Fruit fly (Drosophila melanogaster): ENCODE measurements around the gene CG31862.

CG31862 gene

DNA sequence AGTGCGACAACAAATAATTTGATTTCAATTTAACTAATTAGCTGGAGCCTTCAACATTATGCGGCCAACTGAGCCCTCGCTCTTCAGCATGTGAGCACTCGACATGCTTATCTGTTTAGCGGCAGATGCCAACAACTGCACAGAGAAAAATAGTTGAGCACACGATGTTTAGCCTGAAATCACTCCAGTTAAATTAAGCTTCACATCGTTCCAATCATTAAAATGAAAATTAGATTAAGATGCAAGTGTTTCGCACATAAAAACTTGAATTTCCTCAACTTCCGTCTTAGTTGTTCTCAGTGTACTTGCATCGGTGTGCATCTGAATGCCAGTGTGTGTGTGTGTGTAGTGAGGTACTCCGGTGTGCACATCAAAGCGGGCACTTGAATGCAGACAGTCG lies 12.2 kb downstream of the CG31862 start (continued):
- TF ChIP-seq fd102C (GFP tag; optimal IDR thresholded peaks at IDR 0.05) (peak; percentile 77), onecut (GFP tag; IDR thresholded peaks at IDR 0.05) (peak; percentile 47), CG8765 (GFP tag; IDR thresholded peaks at IDR 0.05) (peak; percentile 48; the same call in 1 of the 2 replicates), CG11398 (GFP tag; optimal IDR thresholded peaks at IDR 0.05) (peak; percentile 50), insv (GFP tag; optimal IDR thresholded peaks at IDR 0.05) (no peak), CG2202 (tag; optimal IDR thresholded peaks at IDR 0.05) (peak; percentile 51), CG8388 (GFP tag; optimal IDR thresholded peaks at IDR 0.05) (peak; percentile 24), mirr (GFP tag; optimal IDR thresholded peaks at IDR 0.05) (no peak), CG3407 (GFP tag; optimal IDR thresholded peaks at IDR 0.05) (peak; percentile 43), trh (GFP tag; optimal IDR thresholded peaks at IDR 0.05) (no peak), CG15479 (GFP tag; optimal IDR thresholded peaks at IDR 0.05) (peak; percentile 7), CG30431 (GFP tag; optimal IDR thresholded peaks at IDR 0.05) (peak; percentile 16), twi (tag; optimal IDR thresholded peaks at IDR 0.05) (peak; percentile 81), cato (GFP tag; optimal IDR thresholded peaks at IDR 0.05; ENCODE audit: borderline replicate concordance) (peak; percentile 35), Antp (GFP tag; optimal IDR thresholded peaks at IDR 0.05) (peak; percentile 60), CG8290 (GFP tag; optimal IDR thresholded peaks at IDR 0.05) (peak; percentile 9), CG8290 (tag; optimal IDR thresholded peaks at IDR 0.05) (no peak), lola (GFP tag; optimal IDR thresholded peaks at IDR 0.05) (peak in 1 of 3 experiments; percentile 48), Vsx1 (GFP tag; optimal IDR thresholded peaks at IDR 0.05) (peak; percentile 12), ci (GFP tag; IDR thresholded peaks at IDR 0.05) (peak; percentile 87), lmd (GFP tag; IDR thresholded peaks at IDR 0.05) (peak; percentile 44; the same call in 1 of the 2 replicates), CG6254 (GFP tag; optimal IDR thresholded peaks at IDR 0.05) (peak; percentile 27), HLH4C (GFP tag; IDR thresholded peaks at IDR 0.05; ENCODE audit: partially characterized antibody) (no peak), CG10543 (GFP tag; optimal IDR thresholded peaks at IDR 0.05) (no peak), CG6813 (GFP tag; optimal IDR thresholded peaks at IDR 0.05) (peak; percentile 15), CG11723 (GFP tag; optimal IDR thresholded peaks at IDR 0.05) (no peak), CG2889 (GFP tag; IDR thresholded peaks at IDR 0.05) (peak; percentile 32; the same call in 1 of the 3 replicates), vvl (GFP tag; IDR thresholded peaks at IDR 0.05) (peak; percentile 75), CG10431 (GFP tag; optimal IDR thresholded peaks at IDR 0.05) (no peak), Drgx (GFP tag; IDR thresholded peaks at IDR 0.05) (peak; percentile 32; the same call in 1 of the 2 replicates), Optix (GFP tag; IDR thresholded peaks at IDR 0.05) (peak; percentile 45; the same call in 1 of the 3 replicates), CG1647 (GFP tag; optimal IDR thresholded peaks at IDR 0.05) (no peak), slou (GFP tag; optimal IDR thresholded peaks at IDR 0.05) (peak; percentile 5), zfh2 (GFP tag; optimal IDR thresholded peaks at IDR 0.05) (no peak), Mad (GFP tag; optimal IDR thresholded peaks at IDR 0.05) (no peak), CG5953 (GFP tag; IDR thresholded peaks at IDR 0.05) (0 out of 2 replicates have a peak, but pooled peaks have one; percentile 29), CG17361 (GFP tag; IDR thresholded peaks at IDR 0.05) (0 out of 3 replicates have a peak, but pooled peaks have one; percentile 33), Hey (tag; optimal IDR thresholded peaks at IDR 0.05) (no peak), chif (GFP tag; optimal IDR thresholded peaks at IDR 0.05) (peak; percentile 70 to 72), pnt (GFP tag; optimal IDR thresholded peaks at IDR 0.05) (peak; percentile 36), CG10959 (GFP tag; IDR thresholded peaks at IDR 0.05) (peak; percentile 77), grau (tag; optimal IDR thresholded peaks at IDR 0.05) (peak; percentile 43), CG10321 (GFP tag; IDR thresholded peaks at IDR 0.05) (no peak), zen (tag; optimal IDR thresholded peaks at IDR 0.05) (peak; percentile 62), ken (GFP tag; IDR thresholded peaks at IDR 0.05) (peak; percentile 73), wdn (GFP tag; IDR thresholded peaks at IDR 0.05) (no peak), CG17829 (tag; optimal IDR thresholded peaks at IDR 0.05) (peak; percentile 40), CG8944 (GFP tag; optimal IDR thresholded peaks at IDR 0.05) (peak; percentile 51), tup (GFP tag; optimal IDR thresholded peaks at IDR 0.05) (no peak), CG7556 (GFP tag; optimal IDR thresholded peaks at IDR 0.05) (peak; percentile 25), CG43689 (GFP tag; IDR thresholded peaks at IDR 0.05) (no peak)
